Fruit fly (Drosophila melanogaster): ENCODE data around the gene IFT54.
A peak's percentile ranks its signal among the peaks of the same experiment; 100 is the strongest.

The IFT54 gene

dm6 chr3R:14302128-14302527 lies at the start of gene IFT54:
IFT54 (plus strand) TSS chr3R:14302428.
- no peak for TF ChIP-seq noc (tag; optimal IDR thresholded peaks at IDR 0.05)

- no peak for TF ChIP-seq noc (tag; optimal IDR thresholded peaks at IDR 0.05)
These were observed 46.4 kb upstream of the IFT54 start, which contains the start of gene CG43179 for dm6 chr3R:14255808-14256207. CG43179 (plus strand) TSS chr3R:14256108.

- TF ChIP-seq noc (tag; optimal IDR thresholded peaks at IDR 0.05): no peak
These were observed 42.4 kb upstream of the IFT54 start, which contains the start of gene MetRS-m for dm6 chr3R:14259821-14260220. MetRS-m (minus strand) TSS chr3R:14259991.

dm6 chr3R:14261113-14261512 lies 41.1 kb upstream of the IFT54 start, which contains the start of gene CG14840:
CG14840 (minus strand) TSS chr3R:14261213.
- TF ChIP-seq noc (tag; optimal IDR thresholded peaks at IDR 0.05): no peak

dm6 chr3R:14262087-14262486 lies 40.1 kb upstream of the IFT54 start, which contains the start of the genes CG14839 and CG14841:
CG14839 (plus strand) TSS chr3R:14262387.
CG14841 (minus strand) TSS chr3R:14262418.
- TF ChIP-seq noc (tag; optimal IDR thresholded peaks at IDR 0.05): no peak

- no peak for TF ChIP-seq noc (tag; optimal IDR thresholded peaks at IDR 0.05)
These were observed 26.6 kb upstream of the IFT54 start for dm6 chr3R:14275519-14276172.

dm6 chr3R:14277894-14278522 lies 24.2 kb upstream of the IFT54 start:
- TF ChIP-seq noc (tag; optimal IDR thresholded peaks at IDR 0.05): no peak

- no peak for TF ChIP-seq noc (tag; optimal IDR thresholded peaks at IDR 0.05)
These were observed 23.5 kb upstream of the IFT54 start for dm6 chr3R:14278523-14279303.

dm6 chr3R:14279311-14279998 lies 22.8 kb upstream of the IFT54 start:
- TF ChIP-seq noc (tag; optimal IDR thresholded peaks at IDR 0.05): no peak

- no peak for TF ChIP-seq noc (tag; optimal IDR thresholded peaks at IDR 0.05)
These were observed 21.9 kb upstream of the IFT54 start for dm6 chr3R:14280324-14280723.

dm6 chr3R:14282215-14283041 lies 19.8 kb upstream of the IFT54 start:
- no peak for TF ChIP-seq noc (tag; optimal IDR thresholded peaks at IDR 0.05)

- peak; percentile 24 for TF ChIP-seq noc (tag; optimal IDR thresholded peaks at IDR 0.05)
These were observed 19.1 kb upstream of the IFT54 start for dm6 chr3R:14283042-14283626.

dm6 chr3R:14283754-14284421 lies 18.3 kb upstream of the IFT54 start:
- peak; percentile 99 for TF ChIP-seq noc (tag; optimal IDR thresholded peaks at IDR 0.05)

- no peak for TF ChIP-seq noc (tag; optimal IDR thresholded peaks at IDR 0.05)
These were observed 17.8 kb upstream of the IFT54 start for dm6 chr3R:14284422-14284760.
